Fruit fly (Drosophila melanogaster): ENCODE data around the gene Ucp4C.
A peak's percentile ranks its signal among the peaks of the same experiment; 100 is the strongest.

Ucp4C gene

DNA sequence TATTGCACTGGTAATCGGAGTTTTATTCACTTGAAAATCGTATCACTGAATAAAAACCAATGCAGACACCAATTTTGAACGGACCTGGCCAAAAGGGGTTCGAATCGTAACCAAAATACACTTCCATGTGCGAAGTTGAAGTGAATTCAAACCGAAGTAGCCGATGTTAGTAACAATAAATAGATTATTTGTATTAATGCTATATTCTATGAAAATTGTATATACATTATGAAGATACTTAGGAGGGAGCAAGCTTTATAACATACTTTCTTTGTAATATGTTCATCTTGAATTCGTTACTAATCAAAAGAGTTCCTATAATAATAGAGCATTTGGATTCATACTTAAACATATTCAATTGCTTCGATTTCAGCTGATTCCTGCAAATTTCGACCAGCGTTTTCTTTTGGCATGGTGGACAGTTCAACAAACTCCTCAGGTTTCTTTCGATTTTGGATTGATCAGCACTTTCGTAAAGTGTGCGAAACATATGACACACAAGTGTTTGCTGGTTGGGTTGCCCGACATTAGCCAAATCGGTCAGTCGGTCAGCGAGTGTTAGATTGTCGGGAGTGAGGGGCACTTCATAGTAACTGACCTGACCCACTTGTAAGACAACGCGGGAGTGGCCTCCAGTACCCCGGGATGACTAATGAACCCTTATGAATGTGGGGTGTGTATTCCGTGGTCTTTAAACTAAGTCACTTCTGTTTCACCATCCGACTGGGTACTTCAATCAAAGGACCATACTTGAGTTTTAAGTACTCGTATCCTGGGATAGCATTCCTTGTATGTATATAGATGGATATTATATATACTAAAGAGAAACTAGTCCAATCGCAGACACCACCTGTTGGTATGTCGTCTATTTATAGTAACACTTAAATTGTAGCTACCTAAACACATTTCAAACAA, at the start of gene Ucp4C, which contains the start of gene CG13992:
Gene Ucp4C, plus strand, starts transcription at position 865 of the 915 bp plus-strand sequence.
Gene CG13992, minus strand, starts transcription at position 51 of the 915 bp plus-strand sequence.
- TF ChIP-seq CG11617 (GFP tag; optimal IDR thresholded peaks at IDR 0.05) (no peak), bab1 (GFP tag; optimal IDR thresholded peaks at IDR 0.05) (peak; percentile 21), CG7045 (GFP tag; optimal IDR thresholded peaks at IDR 0.05) (no peak), tj (GFP tag; optimal IDR thresholded peaks at IDR 0.05) (peak; percentile 99), Crg-1 (GFP tag; optimal IDR thresholded peaks at IDR 0.05) (no peak)

DNA sequence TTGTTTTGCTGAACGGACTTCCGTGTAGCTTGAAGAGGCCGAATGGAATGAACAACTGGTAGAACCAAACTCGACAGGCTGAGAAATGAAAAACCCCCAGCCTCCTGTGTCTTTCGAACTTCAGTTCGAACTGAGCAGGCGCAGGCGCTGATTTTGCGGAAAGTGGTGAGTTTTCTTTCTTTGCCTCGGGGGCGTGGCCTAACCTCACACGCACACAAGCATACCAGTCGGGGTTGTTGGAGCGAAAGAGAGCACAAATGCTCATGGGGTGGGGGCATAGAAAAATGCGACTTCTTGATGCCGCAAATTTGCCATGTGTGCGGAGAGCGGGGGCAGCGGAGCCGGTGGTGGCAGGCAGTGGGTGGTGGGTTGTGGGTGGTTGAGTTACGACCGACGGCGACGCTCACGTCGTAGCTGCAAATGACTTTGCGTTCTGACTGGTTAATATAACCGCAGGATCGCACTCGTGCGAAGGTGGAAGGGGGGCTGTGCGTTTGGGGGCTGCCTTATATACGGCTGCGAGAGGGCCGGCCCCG, 44.7 kb upstream of the Ucp4C start, which contains the start of gene CG9016:
Gene CG9016, minus strand, starts transcription at position 51 of the 536 bp plus-strand sequence.
- TF ChIP-seq tj (GFP tag; optimal IDR thresholded peaks at IDR 0.05) (no peak), CG5204 (GFP tag; optimal IDR thresholded peaks at IDR 0.05) (no peak), Crg-1 (GFP tag; optimal IDR thresholded peaks at IDR 0.05) (no peak), CG1620 (GFP tag; optimal IDR thresholded peaks at IDR 0.05) (no peak), ovo (GFP tag; optimal IDR thresholded peaks at IDR 0.05) (no peak), CG11617 (GFP tag; optimal IDR thresholded peaks at IDR 0.05) (no peak), CG14711 (tag; optimal IDR thresholded peaks at IDR 0.05) (no peak)

DNA sequence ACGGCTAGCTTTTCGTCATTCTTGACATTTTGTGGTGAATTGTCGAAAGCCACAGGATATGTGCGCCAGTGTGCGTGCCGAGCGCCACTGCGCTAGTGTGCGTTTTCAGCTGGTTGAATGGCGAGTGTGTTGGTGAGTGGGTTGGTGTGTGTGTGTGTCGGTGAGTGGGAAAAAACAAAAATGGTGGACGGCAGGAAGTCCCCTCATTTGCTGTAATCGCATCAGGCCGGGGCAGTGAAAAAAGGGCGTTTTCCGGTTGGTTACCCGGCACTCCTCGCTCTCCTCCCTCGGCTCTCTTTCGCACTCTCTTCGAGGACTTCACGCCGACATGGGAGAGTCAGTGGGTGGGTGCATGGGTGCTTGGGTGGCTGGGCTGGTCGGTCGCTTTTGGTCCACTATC, 43.2 kb upstream of the Ucp4C start:
- TF ChIP-seq Clk (GFP tag; optimal IDR thresholded peaks at IDR 0.05), result no peak
- TF ChIP-seq cic (GFP tag; optimal IDR thresholded peaks at IDR 0.05), result no peak
- TF ChIP-seq kay (GFP tag; ENCODE audit: borderline replicate concordance), result no peak
- no peak for TF ChIP-seq CG33017 (tag; optimal IDR thresholded peaks at IDR 0.05)
- no peak for TF ChIP-seq CG5204 (GFP tag; optimal IDR thresholded peaks at IDR 0.05)
- no peak for TF ChIP-seq cnc (optimal IDR thresholded peaks at IDR 0.05)
- TF ChIP-seq toe (GFP tag; optimal IDR thresholded peaks at IDR 0.05), result no peak
- no peak for TF ChIP-seq CG11617 (GFP tag; optimal IDR thresholded peaks at IDR 0.05)
- no peak for TF ChIP-seq tj (GFP tag; optimal IDR thresholded peaks at IDR 0.05)
- no peak for TF ChIP-seq CG7045 (GFP tag; optimal IDR thresholded peaks at IDR 0.05)
- no peak for TF ChIP-seq bab1 (GFP tag; optimal IDR thresholded peaks at IDR 0.05)
- no peak for TF ChIP-seq Mnt (GFP tag; optimal IDR thresholded peaks at IDR 0.05)
- TF ChIP-seq ovo (GFP tag; optimal IDR thresholded peaks at IDR 0.05), result no peak
- TF ChIP-seq CG1620 (GFP tag; optimal IDR thresholded peaks at IDR 0.05), result no peak

DNA sequence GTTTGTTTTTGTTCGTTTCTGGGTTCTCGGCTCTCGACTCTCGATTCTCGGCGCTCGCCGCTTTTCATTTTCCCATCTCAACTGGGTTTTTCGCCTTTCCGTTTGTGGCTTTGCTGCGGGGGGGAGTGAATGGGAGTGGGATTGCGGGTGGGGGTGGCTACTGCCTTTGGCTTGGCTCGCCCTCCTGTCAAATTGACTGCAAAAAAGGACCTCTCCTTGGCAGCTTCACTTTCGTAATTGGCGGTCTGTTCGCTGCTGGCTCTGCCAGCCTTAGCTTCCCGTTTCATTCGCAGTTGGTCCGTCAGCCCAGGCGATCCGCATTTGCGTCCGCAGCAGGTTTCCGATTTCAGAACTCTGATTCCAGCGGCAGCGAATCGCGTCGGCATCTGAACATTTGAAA, 42.7 kb upstream of the Ucp4C start, which contains the start of gene dsf:
Gene dsf, plus strand, starts transcription at position 301 of the 400 bp plus-strand sequence.
- TF ChIP-seq kay (GFP tag; ENCODE audit: borderline replicate concordance), result no peak
- no peak for TF ChIP-seq Hr96 (GFP tag; optimal IDR thresholded peaks at IDR 0.05)
- no peak for TF ChIP-seq toe (GFP tag; optimal IDR thresholded peaks at IDR 0.05)
- no peak for TF ChIP-seq CG7101 (tag; optimal IDR thresholded peaks at IDR 0.05)
- no peak for TF ChIP-seq CG11617 (GFP tag; optimal IDR thresholded peaks at IDR 0.05)
- no peak for TF ChIP-seq CG12768 (GFP tag; optimal IDR thresholded peaks at IDR 0.05)
- TF ChIP-seq Crg-1 (GFP tag; optimal IDR thresholded peaks at IDR 0.05), result no peak
- TF ChIP-seq CG33017 (tag; optimal IDR thresholded peaks at IDR 0.05), result no peak
- no peak for TF ChIP-seq CG5204 (GFP tag; optimal IDR thresholded peaks at IDR 0.05)
- TF ChIP-seq CG14711 (tag; optimal IDR thresholded peaks at IDR 0.05), result no peak
- TF ChIP-seq cnc (optimal IDR thresholded peaks at IDR 0.05), result no peak
- no peak for TF ChIP-seq ovo (GFP tag; optimal IDR thresholded peaks at IDR 0.05)
- no peak for TF ChIP-seq CG1620 (GFP tag; optimal IDR thresholded peaks at IDR 0.05)
- no peak for TF ChIP-seq cic (GFP tag; optimal IDR thresholded peaks at IDR 0.05)
- no peak for TF ChIP-seq Clk (GFP tag; optimal IDR thresholded peaks at IDR 0.05)

DNA sequence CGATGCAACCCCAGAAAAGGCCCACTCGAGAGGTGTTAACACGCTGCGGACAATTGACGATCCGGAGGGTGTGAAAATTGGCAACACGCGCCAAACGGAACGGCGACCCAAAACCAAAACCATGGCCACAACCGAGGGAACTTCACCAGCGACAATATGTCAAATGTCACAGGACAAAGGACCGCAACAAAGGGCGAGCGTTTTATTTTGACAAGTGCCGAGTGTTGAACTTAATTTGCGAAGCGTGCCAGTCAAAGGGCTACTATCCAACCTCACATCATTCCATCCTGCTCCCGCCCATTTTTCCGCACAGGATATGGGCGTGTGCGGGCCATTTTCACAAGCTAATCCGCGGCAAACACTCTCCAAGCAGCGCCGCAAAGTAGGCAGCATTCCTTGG, 41.0 kb upstream of the Ucp4C start:
- TF ChIP-seq Crg-1 (GFP tag; optimal IDR thresholded peaks at IDR 0.05), result no peak
- no peak for TF ChIP-seq CG11617 (GFP tag; optimal IDR thresholded peaks at IDR 0.05)
- TF ChIP-seq kay (GFP tag; ENCODE audit: borderline replicate concordance), result no peak
- TF ChIP-seq tj (GFP tag; optimal IDR thresholded peaks at IDR 0.05), result no peak
- TF ChIP-seq CG5204 (GFP tag; optimal IDR thresholded peaks at IDR 0.05), result no peak
- no peak for TF ChIP-seq CG7045 (GFP tag; optimal IDR thresholded peaks at IDR 0.05)

DNA sequence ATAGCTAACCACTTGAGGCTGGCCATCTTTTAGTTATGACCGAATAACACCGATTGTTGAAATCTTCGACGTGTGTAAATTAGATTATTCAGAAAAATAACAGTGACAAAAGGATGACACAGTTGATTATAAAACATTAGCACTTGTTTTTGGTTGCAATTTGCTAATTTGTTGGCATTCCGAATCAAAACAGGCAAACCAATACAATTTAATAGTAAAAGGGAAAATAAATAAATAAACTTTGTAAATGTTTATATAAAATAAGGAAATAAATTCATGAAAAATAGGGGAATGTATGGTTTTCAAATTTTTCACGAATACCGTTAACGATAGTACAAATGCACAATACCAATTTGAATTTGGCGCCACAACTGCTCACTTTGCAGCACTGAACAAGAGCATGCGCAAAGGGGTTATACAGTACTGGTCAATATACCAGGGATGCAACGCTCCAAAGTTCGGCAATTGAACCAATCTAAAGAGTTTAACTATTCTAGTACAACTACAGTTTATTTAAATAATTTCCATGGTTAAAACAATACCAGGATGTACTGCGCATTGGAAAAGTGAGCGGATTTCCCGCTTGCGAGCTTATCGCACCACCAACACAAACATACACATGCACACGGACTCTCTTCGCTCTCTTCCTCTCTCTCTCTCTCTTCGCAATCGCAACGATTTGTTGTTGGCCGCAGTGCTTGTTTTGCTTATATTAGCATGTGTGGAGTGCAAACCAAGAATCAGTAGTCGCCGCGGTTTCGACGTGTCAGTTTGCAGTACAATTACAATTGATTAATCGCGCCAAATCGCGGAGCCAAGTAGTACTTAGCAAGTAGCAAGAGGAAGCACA, 24.9 kb upstream of the Ucp4C start, which contains the start of the genes Sfp26Ad and Gpdh1:
Gene Sfp26Ad, minus strand, starts transcription at position 76 of the 850 bp plus-strand sequence.
Gene Gpdh1, plus strand, starts transcription at position 415 of the 850 bp plus-strand sequence.
- peak; percentile 81 for TF ChIP-seq bab1 (GFP tag; optimal IDR thresholded peaks at IDR 0.05)
- peak; percentile 93 for TF ChIP-seq CG1620 (GFP tag; optimal IDR thresholded peaks at IDR 0.05)
- peak; percentile 94 for TF ChIP-seq cic (GFP tag; optimal IDR thresholded peaks at IDR 0.05)
- peak; percentile 86 for TF ChIP-seq CG7045 (GFP tag; optimal IDR thresholded peaks at IDR 0.05)
- TF ChIP-seq cnc (optimal IDR thresholded peaks at IDR 0.05), result no peak
- TF ChIP-seq Crg-1 (GFP tag; optimal IDR thresholded peaks at IDR 0.05), result peak; percentile 88
- peak; percentile 93 for TF ChIP-seq CG12768 (GFP tag; optimal IDR thresholded peaks at IDR 0.05)
- peak; percentile 75 for TF ChIP-seq CG7101 (tag; optimal IDR thresholded peaks at IDR 0.05)
- peak; percentile 89 for TF ChIP-seq CG5204 (GFP tag; optimal IDR thresholded peaks at IDR 0.05)
- TF ChIP-seq ovo (GFP tag; optimal IDR thresholded peaks at IDR 0.05), result peak; percentile 73
- TF ChIP-seq tj (GFP tag; optimal IDR thresholded peaks at IDR 0.05), result peak; percentile 86
- peak; percentile 39 for TF ChIP-seq CG33017 (tag; optimal IDR thresholded peaks at IDR 0.05)
- TF ChIP-seq kay (GFP tag; ENCODE audit: borderline replicate concordance), result peak; percentile 93
- peak; percentile 74 for TF ChIP-seq Clk (GFP tag; optimal IDR thresholded peaks at IDR 0.05)
- peak; percentile 64 for TF ChIP-seq CG11617 (GFP tag; optimal IDR thresholded peaks at IDR 0.05)
- peak; percentile 67 for TF ChIP-seq CG14711 (tag; optimal IDR thresholded peaks at IDR 0.05)
- TF ChIP-seq Hr96 (GFP tag; optimal IDR thresholded peaks at IDR 0.05), result peak; percentile 83
- peak; percentile 86 for TF ChIP-seq Mnt (GFP tag; optimal IDR thresholded peaks at IDR 0.05)
- peak; percentile 90 for TF ChIP-seq toe (GFP tag; optimal IDR thresholded peaks at IDR 0.05)
- peak; percentile 83 for TF ChIP-seq pad (GFP tag; optimal IDR thresholded peaks at IDR 0.05)
